Fruit fly (Drosophila melanogaster) whole organism, embryonic: ENCODE results near the gene CG16984.
A peak's percentile ranks its signal among the peaks of the same experiment; 100 is the strongest.

ENCODE experiments used
- B-H2 ChIP-seq: fragments of 200-800 bp; sonication (Bioruptor generic); optimal IDR thresholded peaks from 2 replicates; lab custom pipeline; 2018; ENCODE audit warnings: missing biosample characterization, mild to moderate bottlenecking, missing genetic modification characterization
- CG10147 ChIP-seq: fragments of 200-800 bp; sonication (Bioruptor generic); optimal IDR thresholded peaks from 2 replicates; lab custom pipeline; 2019; ENCODE audit warnings: missing biosample characterization, mild to moderate bottlenecking, missing genetic modification characterization, moderate library complexity
- CG12769 ChIP-seq: fragments of 200-800 bp; sonication (Bioruptor generic); optimal IDR thresholded peaks from 2 replicates; lab custom pipeline; 2019; ENCODE audit warnings: missing biosample characterization, mild to moderate bottlenecking, missing genetic modification characterization, moderate library complexity
- CG13894 ChIP-seq: fragments of 200-800 bp; sonication (Bioruptor generic); optimal IDR thresholded peaks from 3 replicates; lab custom pipeline; 2018; ENCODE audit warnings: missing biosample characterization, mild to moderate bottlenecking, missing genetic modification characterization, moderate library complexity
- CG15269 ChIP-seq: fragments of 200-800 bp; sonication (Bioruptor generic); optimal IDR thresholded peaks from 2 replicates; lab custom pipeline; 2018; ENCODE audit warnings: missing biosample characterization, mild to moderate bottlenecking, missing genetic modification characterization, moderate library complexity
- CG1529 ChIP-seq: fragments of 200-800 bp; sonication (Bioruptor generic); optimal IDR thresholded peaks from 3 replicates; lab custom pipeline; 2018; ENCODE audit warnings: missing biosample characterization, missing genetic modification characterization
- CG1647 ChIP-seq: fragments of 200-800 bp; sonication (Bioruptor generic); optimal IDR thresholded peaks from 3 replicates; lab custom pipeline; 2016; ENCODE audit warnings: missing biosample characterization, missing genetic modification characterization
- CG16815 ChIP-seq: fragments of 200-800 bp; sonication (Bioruptor generic); optimal IDR thresholded peaks from 3 replicates; lab custom pipeline; 2017; ENCODE audit warnings: missing biosample characterization, mild to moderate bottlenecking, missing genetic modification characterization
- CG17385 ChIP-seq: fragments of 200-800 bp; sonication (Bioruptor generic); optimal IDR thresholded peaks from 3 replicates; lab custom pipeline; 2018; ENCODE audit warnings: missing biosample characterization, mild to moderate bottlenecking, missing genetic modification characterization
- CG17568 ChIP-seq: fragments of 200-800 bp; sonication (Bioruptor generic); optimal IDR thresholded peaks from 2 replicates; lab custom pipeline; 2018; ENCODE audit warnings: missing biosample characterization, mild to moderate bottlenecking, missing genetic modification characterization, moderate library complexity
- CG18599 ChIP-seq: fragments of 200-800 bp; sonication (Bioruptor generic); optimal IDR thresholded peaks from 3 replicates; lab custom pipeline; 2017; ENCODE audit warnings: missing biosample characterization, missing genetic modification characterization, mild to moderate bottlenecking, moderate library complexity, missing genetic modification reagents
- CG30403 ChIP-seq: fragments of 200-800 bp; sonication (Bioruptor generic); optimal IDR thresholded peaks from 3 replicates; lab custom pipeline; 2016; ENCODE audit warnings: missing biosample characterization, missing genetic modification characterization
- CG31441 ChIP-seq: fragments of 200-800 bp; sonication (Bioruptor generic); IDR thresholded peaks from 2 replicates; pipeline ENCODE4 v1.3.6; 2022; ENCODE audit warnings: missing biosample characterization, missing genetic modification characterization
- CG7271 ChIP-seq: fragments of 200-800 bp; sonication (Bioruptor generic); optimal IDR thresholded peaks from 2 replicates; lab custom pipeline; 2018; ENCODE audit warnings: missing biosample characterization, mild to moderate bottlenecking, missing genetic modification characterization, moderate library complexity
- CG9727 ChIP-seq: fragments of 200-800 bp; sonication (Bioruptor generic); optimal IDR thresholded peaks from 3 replicates; lab custom pipeline; 2017; ENCODE audit warnings: missing biosample characterization, mild to moderate bottlenecking, missing genetic modification characterization
- D ChIP-seq, 2 experiments: fragments of 200-800 bp in 1 of 2; fragments of >200 bp in 1 of 2; sonication (Bioruptor generic) in 1 of 2; optimal IDR thresholded peaks; 2 replicates in 1 of 2; 3 replicates in 1 of 2; lab custom pipeline; 2017; ENCODE audit warnings: mild to moderate bottlenecking in 1 of 2, missing biosample characterization in 1 of 2, missing genetic modification characterization in 1 of 2, missing genetic modification reagents in 1 of 2
- Ets65A ChIP-seq: fragments of 200-800 bp; sonication (Bioruptor generic); peaks from one replicate; lab custom pipeline; 2016; ENCODE audit warnings: missing biosample characterization, missing genetic modification characterization
- Hey ChIP-seq: fragments of 200-800 bp; sonication (Bioruptor generic); optimal IDR thresholded peaks from 3 replicates; lab custom pipeline; 2018; ENCODE audit warnings: missing biosample characterization, mild to moderate bottlenecking, missing genetic modification characterization
- MBD-R2 ChIP-seq: fragments of 200-800 bp; sonication (Bioruptor generic); IDR thresholded peaks from 2 replicates; pipeline ENCODE4 v1.3.6; 2022; ENCODE audit warnings: missing biosample characterization, missing genetic modification characterization
- MESR4 ChIP-seq: fragments of 200-800 bp; sonication (Bioruptor generic); optimal IDR thresholded peaks from 2 replicates; lab custom pipeline; 2018; ENCODE audit warnings: missing biosample characterization, mild to moderate bottlenecking, missing genetic modification characterization, moderate library complexity
- NK7.1 ChIP-seq: fragments of 200-800 bp; sonication (Bioruptor generic); optimal IDR thresholded peaks from 3 replicates; lab custom pipeline; 2016; ENCODE audit warnings: missing biosample characterization, missing genetic modification characterization
- Neu2 ChIP-seq: fragments of 200-800 bp; sonication (Bioruptor generic); optimal IDR thresholded peaks from 3 replicates; lab custom pipeline; 2016; ENCODE audit warnings: missing biosample characterization, missing genetic modification characterization, borderline replicate concordance
- PHDP ChIP-seq: fragments of 200-800 bp; sonication (Bioruptor generic); optimal IDR thresholded peaks from 3 replicates; lab custom pipeline; 2018; ENCODE audit warnings: missing biosample characterization, mild to moderate bottlenecking, missing genetic modification characterization, moderate library complexity
- Pdp1 ChIP-seq, 2 experiments: fragments of 200-800 bp; sonication (Bioruptor generic); optimal IDR thresholded peaks; 3 replicates each; lab custom pipeline; 2016; ENCODE audit warnings: missing biosample characterization in 2 of 2, missing genetic modification characterization in 2 of 2, mild to moderate bottlenecking in 1 of 2, moderate library complexity in 1 of 2
- Sox100B ChIP-seq: fragments of 200-800 bp; sonication (Bioruptor generic); optimal IDR thresholded peaks from 3 replicates; lab custom pipeline; 2018; ENCODE audit warnings: missing biosample characterization, mild to moderate bottlenecking, missing genetic modification characterization
- Xbp1 ChIP-seq: fragments of 200-800 bp; sonication (Bioruptor generic); optimal IDR thresholded peaks from 3 replicates; lab custom pipeline; 2016; ENCODE audit warnings: missing biosample characterization, mild to moderate bottlenecking, missing genetic modification characterization
- Xrp1 ChIP-seq: fragments of 200-800 bp; sonication (Bioruptor generic); IDR thresholded peaks from 2 replicates; pipeline ENCODE4 v1.3.6; 2022; ENCODE audit warnings: missing biosample characterization, missing genetic modification characterization
- abd-A ChIP-seq: fragments of 200-800 bp; sonication (Bioruptor generic); optimal IDR thresholded peaks from 3 replicates; lab custom pipeline; 2019; ENCODE audit warnings: missing biosample characterization, mild to moderate bottlenecking, missing genetic modification characterization, moderate library complexity
- chinmo ChIP-seq: fragments of 200-800 bp; sonication (Bioruptor generic); IDR thresholded peaks from 4 replicates; pipeline ENCODE4 v1.3.6; 2022; ENCODE audit warnings: missing biosample characterization, missing genetic modification characterization; ENCODE audit not compliant: partially characterized antibody
- cwo ChIP-seq: fragments of 200-800 bp; sonication (Bioruptor generic); optimal IDR thresholded peaks from 3 replicates; lab custom pipeline; 2017; ENCODE audit warnings: missing biosample characterization, missing genetic modification characterization, mild to moderate bottlenecking, moderate library complexity, missing genetic modification reagents
- dan ChIP-seq: fragments of 200-800 bp; sonication (Bioruptor generic); IDR thresholded peaks from 2 replicates; pipeline ENCODE4 v1.3.6; 2022; ENCODE audit warnings: missing biosample characterization, missing genetic modification characterization
- fd96Cb ChIP-seq: fragments of 200-800 bp; sonication (Bioruptor generic); optimal IDR thresholded peaks from 2 replicates; lab custom pipeline; 2018; ENCODE audit warnings: missing biosample characterization, mild to moderate bottlenecking, missing genetic modification characterization, moderate library complexity
- gsb ChIP-seq: fragments of 200-800 bp; sonication (Bioruptor generic); IDR thresholded peaks from 2 replicates; pipeline ENCODE4 v1.3.6; 2022; ENCODE audit warnings: missing biosample characterization, missing genetic modification characterization
- hkb ChIP-seq, 2 experiments: fragments of 200-800 bp in 1 of 2; fragments of >200 bp in 1 of 2; sonication (Bioruptor generic) in 1 of 2; IDR thresholded peaks in 1 of 2; optimal IDR thresholded peaks in 1 of 2; 2 replicates each; pipeline versions ENCODE4 v1.3.6 to Lab custom; 2017 to 2022; ENCODE audit warnings: missing biosample characterization in 1 of 2, missing genetic modification characterization in 1 of 2
- insv ChIP-seq, 2 experiments: fragments of 200-800 bp; sonication (Bioruptor generic); optimal IDR thresholded peaks; 3 replicates each; lab custom pipeline; 2016 to 2018; ENCODE audit warnings: missing biosample characterization in 2 of 2, missing genetic modification characterization in 2 of 2
- lilli ChIP-seq: fragments of 200-800 bp; sonication (Bioruptor generic); optimal IDR thresholded peaks from 3 replicates; lab custom pipeline; 2016; ENCODE audit warnings: missing biosample characterization, missing genetic modification characterization
- maf-S ChIP-seq: fragments of 200-800 bp; sonication (Bioruptor generic); optimal IDR thresholded peaks from 2 replicates; lab custom pipeline; 2016; ENCODE audit warnings: missing biosample characterization, missing genetic modification characterization
- oc ChIP-seq: fragments of 200-800 bp; sonication (Bioruptor generic); optimal IDR thresholded peaks from 2 replicates; lab custom pipeline; 2018; ENCODE audit warnings: missing biosample characterization, mild to moderate bottlenecking, missing genetic modification characterization, moderate library complexity
- sd ChIP-seq: fragments of 200-800 bp; sonication (Bioruptor generic); optimal IDR thresholded peaks from 3 replicates; lab custom pipeline; 2018; ENCODE audit warnings: missing biosample characterization, mild to moderate bottlenecking, missing genetic modification characterization, moderate library complexity
- sqz ChIP-seq: fragments of 200-800 bp; sonication (Bioruptor generic); optimal IDR thresholded peaks from 3 replicates; lab custom pipeline; 2018; ENCODE audit warnings: missing biosample characterization, mild to moderate bottlenecking, missing genetic modification characterization
- sug ChIP-seq: fragments of 200-800 bp; optimal IDR thresholded peaks from 2 replicates; lab custom pipeline; 2019; ENCODE audit warnings: missing biosample characterization, mild to moderate bottlenecking, missing genetic modification characterization, moderate library complexity
- tap ChIP-seq: fragments of 200-800 bp; optimal IDR thresholded peaks from 3 replicates; lab custom pipeline; 2019; ENCODE audit warnings: missing biosample characterization, mild to moderate bottlenecking, missing genetic modification characterization, moderate library complexity

The CG16984 gene

DNA sequence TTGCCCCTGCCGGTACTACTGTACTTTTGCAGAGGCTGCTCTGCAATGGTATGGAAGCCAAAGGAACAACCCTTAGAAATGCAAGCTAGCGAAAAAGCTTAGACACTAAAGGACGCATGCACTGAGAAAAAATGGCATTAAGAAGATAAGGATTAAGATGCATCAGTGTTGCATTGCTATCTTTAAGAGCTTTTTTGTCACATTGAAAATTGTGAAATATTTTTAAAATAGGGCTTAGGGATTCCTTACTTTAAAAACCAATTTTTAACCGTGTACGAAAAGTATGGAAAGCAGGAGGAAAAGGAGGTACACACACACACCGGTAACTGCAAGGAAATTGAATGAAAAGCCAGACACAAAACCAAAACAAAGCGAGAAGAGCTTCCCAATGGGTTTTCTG lies 46.6 kb upstream of the CG16984 start (continued):
- TF ChIP-seq maf-S (GFP tag; lab: Kevin White, UChicago) (no peak), CG30403 (GFP tag; lab: Kevin White, UChicago) (no peak), Ets65A (GFP tag; lab: Kevin White, UChicago) (peak; percentile 82), CG1647 (GFP tag; lab: Kevin White, UChicago) (no peak), fd96Cb (peak; percentile 18), CG7271 (tag; lab: Kevin White, UChicago) (no peak), CG31441 (GFP tag; lab: Robert Waterston, UW) (no peak), dan (no peak), hkb (optimal IDR thresholded peaks at IDR 0.05; lab: Kevin White, UChicago) (no peak), hkb (GFP tag; IDR thresholded peaks at IDR 0.05; lab: Robert Waterston, UW) (peak; percentile 31; the same call in 1 of the 2 replicates), insv (GFP tag; optimal IDR thresholded peaks at IDR 0.05; lab: Kevin White, UChicago) (no peak), NK7.1 (no peak), CG17568 (GFP tag; lab: Kevin White, UChicago) (no peak), CG9727 (peak; percentile 1), tap (tag; lab: Kevin White, UChicago) (peak; percentile 12), CG1529 (GFP tag; lab: Kevin White, UChicago) (no peak), D (optimal IDR thresholded peaks at IDR 0.05; lab: Kevin White, UChicago) (no peak), D (GFP tag; optimal IDR thresholded peaks at IDR 0.05; lab: Kevin White, UChicago) (no peak), Xbp1 (GFP tag; lab: Kevin White, UChicago) (no peak), sug (tag; lab: Kevin White, UChicago) (no peak)

dm6 chr3L:2551137-2551676 lies 44.4 kb upstream of the CG16984 start:
- peak; percentile 84 for TF ChIP-seq sd (tag; lab: Kevin White, UChicago)
- no peak for TF ChIP-seq CG18599 (GFP tag; lab: Kevin White, UChicago)
- TF ChIP-seq lilli (GFP tag; lab: Kevin White, UChicago), result no peak
- TF ChIP-seq CG16815 (GFP tag; lab: Kevin White, UChicago), result no peak
- 0 out of 4 replicates have a peak, but pooled peaks have one; percentile 61 for TF ChIP-seq chinmo
- TF ChIP-seq cwo (GFP tag; lab: Kevin White, UChicago), result peak; percentile 42
- TF ChIP-seq MBD-R2, result peak; percentile 14; the same call in 1 of the 2 replicates
- TF ChIP-seq gsb (GFP tag; lab: Robert Waterston, UW), result no peak
- TF ChIP-seq Sox100B (GFP tag; lab: Kevin White, UChicago), result no peak
- peak; percentile 99 for TF ChIP-seq CG13894 (tag; lab: Kevin White, UChicago)
- no peak for TF ChIP-seq CG15269 (tag; lab: Kevin White, UChicago)
- TF ChIP-seq Hey (tag; lab: Kevin White, UChicago), result no peak
- no peak for TF ChIP-seq CG17385 (GFP tag; lab: Kevin White, UChicago)
- TF ChIP-seq B-H2 (GFP tag; lab: Kevin White, UChicago), result peak; percentile 4
- no peak for TF ChIP-seq Neu2 (GFP tag; lab: Kevin White, UChicago)
- no peak for TF ChIP-seq PHDP (tag; lab: Kevin White, UChicago)
- TF ChIP-seq oc (tag; lab: Kevin White, UChicago), result no peak
- TF ChIP-seq abd-A (tag; lab: Kevin White, UChicago), result peak; percentile 82
- no peak for TF ChIP-seq Xrp1 (GFP tag; lab: Robert Waterston, UW)
- peak; percentile 20 for TF ChIP-seq CG12769
- TF ChIP-seq CG10147 (GFP tag; lab: Kevin White, UChicago), result peak; percentile 2
- peak; percentile 54 for TF ChIP-seq sqz (GFP tag; lab: Kevin White, UChicago)
- peak in 1 of 2 experiments; percentile 51 for TF ChIP-seq Pdp1 (GFP tag; optimal IDR thresholded peaks at IDR 0.05; lab: Kevin White, UChicago)
- TF ChIP-seq MESR4 (GFP tag; lab: Kevin White, UChicago), result no peak
- TF ChIP-seq, all 482 proteins: peak for 11
